Fruit fly (Drosophila melanogaster): ENCODE results near the gene Cph.

The Cph gene

DNA sequence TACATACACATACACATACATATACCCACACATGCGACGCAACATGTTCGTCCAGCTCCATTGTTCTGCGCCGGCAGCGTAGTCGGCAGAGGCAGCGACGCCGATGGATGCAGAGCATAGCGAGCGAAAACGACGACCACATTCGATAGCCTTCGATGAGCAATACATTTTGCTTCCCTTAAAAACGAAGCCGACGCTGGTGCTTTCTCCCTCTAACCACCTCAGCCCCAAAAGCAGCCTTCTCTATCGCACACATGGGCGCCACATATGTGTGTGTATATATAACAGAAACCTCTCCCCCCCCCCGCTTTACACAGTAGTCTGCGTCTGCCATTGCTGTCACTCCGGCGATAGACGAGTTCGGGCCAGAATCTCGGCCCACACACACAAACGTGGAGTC lies 15.3 kb downstream of the Cph start:
- no peak for TF ChIP-seq bab1 (GFP tag; optimal IDR thresholded peaks at IDR 0.05)
- no peak for TF ChIP-seq toe (GFP tag; optimal IDR thresholded peaks at IDR 0.05)
- no peak for TF ChIP-seq tj (GFP tag; optimal IDR thresholded peaks at IDR 0.05)
- TF ChIP-seq Hr96 (GFP tag; optimal IDR thresholded peaks at IDR 0.05): no peak
- TF ChIP-seq pad (GFP tag; optimal IDR thresholded peaks at IDR 0.05): no peak
- TF ChIP-seq CG7101 (tag; optimal IDR thresholded peaks at IDR 0.05): no peak
- no peak for TF ChIP-seq CG1620 (GFP tag; optimal IDR thresholded peaks at IDR 0.05)
- no peak for TF ChIP-seq CG7045 (GFP tag; optimal IDR thresholded peaks at IDR 0.05)
- TF ChIP-seq cic (GFP tag; optimal IDR thresholded peaks at IDR 0.05): no peak
- TF ChIP-seq CG14711 (tag; optimal IDR thresholded peaks at IDR 0.05): no peak
- no peak for TF ChIP-seq CG5204 (GFP tag; optimal IDR thresholded peaks at IDR 0.05)
- no peak for TF ChIP-seq CG12768 (GFP tag; optimal IDR thresholded peaks at IDR 0.05)
- no peak for TF ChIP-seq Mnt (GFP tag; optimal IDR thresholded peaks at IDR 0.05)
- TF ChIP-seq CG11617 (GFP tag; optimal IDR thresholded peaks at IDR 0.05): no peak
- no peak for TF ChIP-seq kay (GFP tag; ENCODE audit: borderline replicate concordance)
- TF ChIP-seq CG33017 (tag; optimal IDR thresholded peaks at IDR 0.05): no peak
- TF ChIP-seq Clk (GFP tag; optimal IDR thresholded peaks at IDR 0.05): no peak

DNA sequence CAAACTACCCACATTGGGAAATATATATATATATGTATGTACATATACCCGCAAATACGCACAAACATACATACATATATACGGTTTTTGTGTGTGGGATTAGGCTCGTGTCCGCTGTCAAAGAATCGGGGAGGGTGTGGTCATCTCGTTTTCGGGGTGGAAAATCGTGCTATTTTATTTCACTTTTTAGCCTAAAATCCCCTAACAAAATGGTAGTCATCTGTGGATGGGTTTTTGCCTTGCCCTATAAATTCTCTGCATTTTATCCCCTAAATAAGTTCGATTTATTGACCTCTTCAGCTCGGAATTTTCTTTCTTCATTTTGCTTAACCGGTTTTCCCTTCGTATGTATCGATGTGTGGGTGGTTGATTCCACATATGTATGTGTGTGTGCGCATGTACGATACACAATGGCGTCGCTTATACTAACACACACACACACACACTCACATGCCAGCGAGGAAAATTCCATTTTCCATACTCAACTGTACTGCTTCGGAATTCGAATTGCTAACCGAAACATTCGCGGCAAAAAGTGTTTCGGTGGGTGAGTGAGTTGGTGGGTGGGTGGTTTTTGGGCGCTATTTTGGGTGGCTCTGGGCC lies 21.8 kb downstream of the Cph start:
- TF ChIP-seq CG7045 (GFP tag; optimal IDR thresholded peaks at IDR 0.05) (no peak), Clk (GFP tag; optimal IDR thresholded peaks at IDR 0.05) (no peak), CG33017 (tag; optimal IDR thresholded peaks at IDR 0.05) (no peak), Hr96 (GFP tag; optimal IDR thresholded peaks at IDR 0.05) (no peak), kay (GFP tag; ENCODE audit: borderline replicate concordance) (no peak), cic (GFP tag; optimal IDR thresholded peaks at IDR 0.05) (no peak), Mnt (GFP tag; optimal IDR thresholded peaks at IDR 0.05) (no peak), cnc (optimal IDR thresholded peaks at IDR 0.05) (no peak), tj (GFP tag; optimal IDR thresholded peaks at IDR 0.05) (no peak), CG14711 (tag; optimal IDR thresholded peaks at IDR 0.05) (no peak), CG1620 (GFP tag; optimal IDR thresholded peaks at IDR 0.05) (no peak), toe (GFP tag; optimal IDR thresholded peaks at IDR 0.05) (no peak), CG12768 (GFP tag; optimal IDR thresholded peaks at IDR 0.05) (no peak), CG11617 (GFP tag; optimal IDR thresholded peaks at IDR 0.05) (no peak), bab1 (GFP tag; optimal IDR thresholded peaks at IDR 0.05) (no peak), CG7101 (tag; optimal IDR thresholded peaks at IDR 0.05) (no peak)

DNA sequence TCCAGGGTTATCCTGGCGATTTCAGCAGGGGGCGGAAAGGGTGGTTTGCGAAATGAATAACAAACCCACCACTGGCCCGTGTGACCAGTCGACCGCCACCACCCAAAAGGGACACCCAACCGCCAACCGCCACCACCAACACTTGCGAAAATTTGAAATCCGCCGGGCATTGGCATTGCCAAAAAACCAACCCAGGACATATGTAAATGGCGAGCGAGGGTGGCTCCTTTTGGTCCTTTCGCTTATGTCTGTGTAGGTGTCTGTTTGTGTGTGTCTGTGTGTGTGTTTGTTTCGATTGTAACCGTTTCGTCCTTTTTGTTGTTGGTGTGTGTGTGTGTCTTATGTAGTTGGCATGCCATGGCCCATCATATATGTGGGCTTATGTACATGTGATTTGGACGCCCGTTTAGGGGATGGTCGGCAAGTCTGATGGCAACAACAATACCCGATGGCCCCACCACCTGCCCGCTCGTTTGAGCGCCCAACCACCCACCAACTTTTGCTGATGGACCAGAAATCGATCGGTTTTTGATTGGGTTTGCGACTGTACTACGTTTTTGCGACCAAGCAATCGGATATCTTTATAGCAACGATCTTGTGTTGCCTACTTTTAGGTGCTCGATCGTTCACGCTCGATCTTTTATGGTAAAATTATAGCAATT lies 24.4 kb downstream of the Cph start:
- TF ChIP-seq Mnt (GFP tag; optimal IDR thresholded peaks at IDR 0.05) (no peak), CG33017 (tag; optimal IDR thresholded peaks at IDR 0.05) (no peak), CG14711 (tag; optimal IDR thresholded peaks at IDR 0.05) (no peak), CG12768 (GFP tag; optimal IDR thresholded peaks at IDR 0.05) (no peak), ovo (GFP tag; optimal IDR thresholded peaks at IDR 0.05) (no peak), toe (GFP tag; optimal IDR thresholded peaks at IDR 0.05) (no peak), Clk (GFP tag; optimal IDR thresholded peaks at IDR 0.05) (no peak), CG11617 (GFP tag; optimal IDR thresholded peaks at IDR 0.05) (no peak), kay (GFP tag; ENCODE audit: borderline replicate concordance) (no peak), Crg-1 (GFP tag; optimal IDR thresholded peaks at IDR 0.05) (no peak), cic (GFP tag; optimal IDR thresholded peaks at IDR 0.05) (no peak), CG1620 (GFP tag; optimal IDR thresholded peaks at IDR 0.05) (no peak), pad (GFP tag; optimal IDR thresholded peaks at IDR 0.05) (no peak), bab1 (GFP tag; optimal IDR thresholded peaks at IDR 0.05) (no peak), tj (GFP tag; optimal IDR thresholded peaks at IDR 0.05) (no peak), cnc (optimal IDR thresholded peaks at IDR 0.05) (no peak)

DNA sequence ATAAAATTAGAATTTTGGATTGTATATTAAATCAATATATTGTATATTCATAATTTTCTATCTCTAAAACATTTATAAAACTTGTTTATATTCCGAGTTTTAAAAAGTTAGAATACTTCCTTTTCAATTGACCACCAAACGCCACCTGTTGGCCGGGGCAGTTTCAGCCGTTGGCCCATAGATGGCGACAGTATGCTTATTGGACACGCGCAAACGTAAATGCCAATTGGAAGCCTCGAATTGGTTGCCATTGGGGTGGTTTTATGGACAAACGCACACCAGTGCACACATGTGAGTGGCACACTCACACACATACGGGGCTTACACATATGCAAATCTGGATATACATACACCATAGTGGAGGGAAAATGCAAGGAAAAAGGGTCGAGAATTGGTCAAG lies 25.0 kb downstream of the Cph start:
- TF ChIP-seq Hr96 (GFP tag; optimal IDR thresholded peaks at IDR 0.05) (no peak), kay (GFP tag; ENCODE audit: borderline replicate concordance) (no peak), tj (GFP tag; optimal IDR thresholded peaks at IDR 0.05) (no peak), cnc (optimal IDR thresholded peaks at IDR 0.05) (no peak), ovo (GFP tag; optimal IDR thresholded peaks at IDR 0.05) (no peak), CG5204 (GFP tag; optimal IDR thresholded peaks at IDR 0.05) (no peak), Crg-1 (GFP tag; optimal IDR thresholded peaks at IDR 0.05) (no peak), CG14711 (tag; optimal IDR thresholded peaks at IDR 0.05) (no peak), Mnt (GFP tag; optimal IDR thresholded peaks at IDR 0.05) (no peak), CG12768 (GFP tag; optimal IDR thresholded peaks at IDR 0.05) (no peak), CG7045 (GFP tag; optimal IDR thresholded peaks at IDR 0.05) (no peak), Clk (GFP tag; optimal IDR thresholded peaks at IDR 0.05) (no peak), CG33017 (tag; optimal IDR thresholded peaks at IDR 0.05) (no peak), toe (GFP tag; optimal IDR thresholded peaks at IDR 0.05) (no peak), CG1620 (GFP tag; optimal IDR thresholded peaks at IDR 0.05) (no peak), CG11617 (GFP tag; optimal IDR thresholded peaks at IDR 0.05) (no peak), bab1 (GFP tag; optimal IDR thresholded peaks at IDR 0.05) (no peak)

DNA sequence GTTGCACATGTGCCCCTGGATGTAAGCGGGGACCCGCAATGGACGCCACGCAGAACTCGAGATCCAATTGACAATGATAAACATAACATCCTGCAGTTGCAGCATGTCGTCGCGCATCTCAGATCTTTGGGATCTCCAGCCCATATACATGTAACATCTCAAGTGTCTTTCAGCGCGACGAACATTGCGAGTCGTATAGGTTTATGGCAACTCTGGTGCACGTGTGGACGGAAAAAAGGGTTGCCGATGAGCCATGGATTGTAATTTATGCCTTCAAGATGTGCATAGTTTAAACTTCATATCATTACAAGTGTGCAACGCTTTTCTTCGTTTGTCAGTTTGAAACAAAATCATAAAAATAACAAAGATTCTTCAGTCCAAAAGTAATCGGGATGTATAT lies 26.0 kb downstream of the Cph start:
- TF ChIP-seq kay (GFP tag; ENCODE audit: borderline replicate concordance): no peak
- no peak for TF ChIP-seq toe (GFP tag; optimal IDR thresholded peaks at IDR 0.05)
- TF ChIP-seq Mnt (GFP tag; optimal IDR thresholded peaks at IDR 0.05): no peak
- TF ChIP-seq Crg-1 (GFP tag; optimal IDR thresholded peaks at IDR 0.05): no peak
- TF ChIP-seq CG1620 (GFP tag; optimal IDR thresholded peaks at IDR 0.05): no peak
- TF ChIP-seq bab1 (GFP tag; optimal IDR thresholded peaks at IDR 0.05): no peak
- no peak for TF ChIP-seq CG5204 (GFP tag; optimal IDR thresholded peaks at IDR 0.05)
- no peak for TF ChIP-seq cnc (optimal IDR thresholded peaks at IDR 0.05)
- TF ChIP-seq CG12768 (GFP tag; optimal IDR thresholded peaks at IDR 0.05): no peak
- TF ChIP-seq CG11617 (GFP tag; optimal IDR thresholded peaks at IDR 0.05): no peak
- TF ChIP-seq tj (GFP tag; optimal IDR thresholded peaks at IDR 0.05): no peak
- no peak for TF ChIP-seq pad (GFP tag; optimal IDR thresholded peaks at IDR 0.05)
- no peak for TF ChIP-seq CG7101 (tag; optimal IDR thresholded peaks at IDR 0.05)
- TF ChIP-seq CG33017 (tag; optimal IDR thresholded peaks at IDR 0.05): no peak
- TF ChIP-seq CG14711 (tag; optimal IDR thresholded peaks at IDR 0.05): no peak
- TF ChIP-seq Clk (GFP tag; optimal IDR thresholded peaks at IDR 0.05): no peak
